Fruit fly (Drosophila melanogaster) whole organism, wandering third instar larva: ENCODE measurements around the gene ppk19.

Experiments
- CG9705 ChIP-seq: fragments of 200-800 bp; sonication (Bioruptor generic); optimal IDR thresholded peaks from 2 replicates; lab custom pipeline; 2018; ENCODE audit warnings: missing biosample characterization, mild to moderate bottlenecking, missing genetic modification characterization
- CrebA ChIP-seq: fragments of 200-800 bp; sonication (Bioruptor generic); optimal IDR thresholded peaks from 2 replicates; lab custom pipeline; 2016; ENCODE audit warnings: missing biosample characterization, mild to moderate bottlenecking, missing genetic modification characterization, borderline replicate concordance
- Hr78 ChIP-seq: fragments of >200 bp; optimal IDR thresholded peaks from 2 replicates; lab custom pipeline; 2017; ENCODE audit warnings: missing biosample characterization, missing genetic modification characterization
- Myc ChIP-seq: fragments of >200 bp; optimal IDR thresholded peaks from 2 replicates; lab custom pipeline; 2017
- Rel ChIP-seq, 2 experiments: fragments of 200-800 bp; sonication (Bioruptor generic) in 1 of 2; optimal IDR thresholded peaks; 2 replicates in 1 of 2; 3 replicates in 1 of 2; lab custom pipeline; 2016 to 2019; ENCODE audit warnings: mild to moderate bottlenecking in 2 of 2, missing biosample characterization in 2 of 2, missing genetic modification characterization in 2 of 2, moderate library complexity in 1 of 2
- dsf ChIP-seq: sonication (Bioruptor generic); optimal IDR thresholded peaks from 2 replicates; lab custom pipeline; 2016; ENCODE audit warnings: missing biosample characterization, missing genetic modification characterization, borderline replicate concordance
- foxo ChIP-seq, 2 experiments: fragments of 200-800 bp; sonication (Bioruptor generic); optimal IDR thresholded peaks; 2 replicates in 1 of 2; 3 replicates in 1 of 2; lab custom pipeline; 2016 to 2017; ENCODE audit warnings: missing biosample characterization in 2 of 2, missing genetic modification characterization in 2 of 2
- fru ChIP-seq: fragments of 200-800 bp; sonication (Bioruptor generic); optimal IDR thresholded peaks from 3 replicates; lab custom pipeline; 2016; ENCODE audit warnings: missing biosample characterization, mild to moderate bottlenecking, missing genetic modification characterization
- h ChIP-seq: fragments of 200-800 bp; sonication (Bioruptor generic); optimal IDR thresholded peaks from 3 replicates; lab custom pipeline; 2016; ENCODE audit warnings: missing biosample characterization, mild to moderate bottlenecking, missing genetic modification characterization
- lola ChIP-seq: fragments of >200 bp; optimal IDR thresholded peaks from 2 replicates; lab custom pipeline; 2017; ENCODE audit warnings: missing biosample characterization, missing genetic modification characterization
- psq ChIP-seq: fragments of 200-800 bp; sonication (Bioruptor generic); optimal IDR thresholded peaks from 3 replicates; lab custom pipeline; 2017; ENCODE audit warnings: missing biosample characterization, mild to moderate bottlenecking, missing genetic modification characterization, moderate library complexity
- tai ChIP-seq: sonication (Bioruptor generic); optimal IDR thresholded peaks from 2 replicates; lab custom pipeline; 2016; ENCODE audit warnings: missing biosample characterization, missing genetic modification characterization
- usp ChIP-seq: fragments of >200 bp; optimal IDR thresholded peaks from 2 replicates; lab custom pipeline; 2017; ENCODE audit warnings: missing biosample characterization, missing genetic modification characterization
- woc ChIP-seq: sonication (Bioruptor generic); optimal IDR thresholded peaks from 2 replicates; lab custom pipeline; 2016; ENCODE audit warnings: missing biosample characterization, mild to moderate bottlenecking, missing genetic modification characterization

- no peak for TF ChIP-seq psq (GFP tag; lab: Kevin White, UChicago)
- no peak for TF ChIP-seq woc (GFP tag; lab: Kevin White, UChicago)
- TF ChIP-seq h (GFP tag; lab: Kevin White, UChicago), result peak; percentile 61
- TF ChIP-seq CG9705 (GFP tag; lab: Kevin White, UChicago), result no peak
- no peak for TF ChIP-seq dsf (GFP tag; lab: Kevin White, UChicago)
- TF ChIP-seq fru (GFP tag; lab: Kevin White, UChicago), result peak; percentile 47
- no peak for TF ChIP-seq CrebA (GFP tag; lab: Kevin White, UChicago)
- TF ChIP-seq Hr78, result no peak
- no peak for TF ChIP-seq tai (GFP tag; lab: Kevin White, UChicago)
- no peak for TF ChIP-seq usp
- no peak for TF ChIP-seq lola (GFP tag; lab: Kevin White, UChicago)
- no peak for TF ChIP-seq Myc (lab: Kevin White, UChicago)
- TF ChIP-seq foxo (GFP tag; optimal IDR thresholded peaks at IDR 0.05; lab: Kevin White, UChicago), result peak in 1 of 2 experiments; percentile 50
- TF ChIP-seq Rel (GFP tag; optimal IDR thresholded peaks at IDR 0.05; lab: Kevin White, UChicago), result no peak
- TF ChIP-seq Rel (tag; optimal IDR thresholded peaks at IDR 0.05; lab: Kevin White, UChicago), result no peak
These were observed 32.3 kb downstream of the ppk19 start for dm6 chr3R:29704557-29704956.
